Worm (Caenorhabditis elegans) whole organism, L1 larva: ENCODE data around the gene pept-1.

Experiments
- C16A3.4 ChIP-seq: fragments of 150-350 bp; optimal IDR thresholded peaks from 2 replicates; lab custom pipeline; 2014; ENCODE audit warnings: missing biosample characterization, missing genetic modification characterization
- Y116A8C.19 ChIP-seq: sonication (generic microtip); optimal IDR thresholded peaks from 2 replicates; lab custom pipeline; 2016; ENCODE audit warnings: missing compliant biosample characterization, missing genetic modification characterization, borderline replicate concordance
- blmp-1 ChIP-seq: fragments of 150-350 bp; optimal IDR thresholded peaks from 2 replicates; lab custom pipeline; 2014; ENCODE audit warnings: missing biosample characterization, missing genetic modification characterization
- ceh-63 ChIP-seq: fragments of 200-800 bp; sonication (Bioruptor generic); optimal IDR thresholded peaks from 2 replicates; lab custom pipeline; 2018; ENCODE audit warnings: mild to moderate bottlenecking, missing genetic modification characterization, missing compliant biosample characterization
- ceh-90 ChIP-seq: sonication (generic microtip); optimal IDR thresholded peaks from 2 replicates; lab custom pipeline; 2016; ENCODE audit warnings: missing genetic modification characterization, missing compliant biosample characterization
- dsc-1 ChIP-seq: sonication (generic microtip); optimal IDR thresholded peaks from 2 replicates; lab custom pipeline; 2016; ENCODE audit warnings: mild to moderate bottlenecking, missing genetic modification characterization, missing compliant biosample characterization
- efl-1 ChIP-seq, 4 experiments: fragments of 150-350 bp; optimal IDR thresholded peaks in 3 of 4; peaks in 1 of 4; 1 replicate in 1 of 4; 2 replicates in 3 of 4; lab custom pipeline; 2014; ENCODE audit warnings: missing biosample characterization in 2 of 4, missing genetic modification characterization in 2 of 4, missing genetic modification reagents in 2 of 4
- efl-3 ChIP-seq: fragments of 200-800 bp; sonication (Bioruptor generic); optimal IDR thresholded peaks from 2 replicates; lab custom pipeline; 2018; ENCODE audit warnings: mild to moderate bottlenecking, missing genetic modification characterization, missing compliant biosample characterization
- elt-3 ChIP-seq, 6 experiments: fragments of 150-350 bp in 1 of 6; sonication (generic microtip); optimal IDR thresholded peaks; 2 replicates each; lab custom pipeline; 2017 to 2018; ENCODE audit warnings: missing biosample characterization in 6 of 6, missing genetic modification characterization in 6 of 6, inconsistent platforms in 1 of 6
- ets-5 ChIP-seq: fragments of 200-800 bp; sonication (Bioruptor generic); IDR thresholded peaks from 2 replicates; pipeline ENCODE4 v1.3.6; 2022; ENCODE audit warnings: missing genetic modification characterization, missing compliant biosample characterization
- fkh-4 ChIP-seq: sonication (generic microtip); optimal IDR thresholded peaks from 2 replicates; lab custom pipeline; 2016; ENCODE audit warnings: missing compliant biosample characterization, missing genetic modification characterization, borderline replicate concordance
- hpl-2 ChIP-seq: fragments of 150-350 bp; optimal IDR thresholded peaks from 2 replicates; lab custom pipeline; 2014; ENCODE audit warnings: missing biosample characterization, missing genetic modification reagents, missing genetic modification characterization
- irx-1 ChIP-seq: sonication (generic microtip); optimal IDR thresholded peaks from 2 replicates; lab custom pipeline; 2016; ENCODE audit warnings: missing genetic modification characterization, missing compliant biosample characterization
- lin-14 ChIP-seq: fragments of 200-800 bp; sonication (Bioruptor generic); optimal IDR thresholded peaks from 2 replicates; lab custom pipeline; 2018; ENCODE audit warnings: mild to moderate bottlenecking, missing genetic modification characterization, moderate library complexity, missing compliant biosample characterization
- lin-15B ChIP-seq: fragments of 150-350 bp; sonication (generic microtip); optimal IDR thresholded peaks from 3 replicates; lab custom pipeline; 2014; ENCODE audit warnings: missing biosample characterization, missing genetic modification characterization
- lin-39 ChIP-seq: fragments of 150-350 bp; optimal IDR thresholded peaks from 2 replicates; lab custom pipeline; 2014; ENCODE audit warnings: missing biosample characterization, missing genetic modification reagents, missing genetic modification characterization
- lir-3 ChIP-seq: sonication (generic microtip); optimal IDR thresholded peaks from 2 replicates; lab custom pipeline; 2016; ENCODE audit warnings: mild to moderate bottlenecking, missing genetic modification characterization, moderate library complexity, missing compliant biosample characterization; ENCODE audit not compliant: poor library complexity
- lsy-2 ChIP-seq, 2 experiments: fragments of 150-350 bp; optimal IDR thresholded peaks; 2 replicates each; lab custom pipeline; 2014; ENCODE audit warnings: missing biosample characterization in 2 of 2, missing genetic modification characterization in 2 of 2
- mab-9 ChIP-seq: fragments of 200-800 bp; sonication (Bioruptor generic); IDR thresholded peaks from 2 replicates; pipeline ENCODE4 v1.3.6; 2022; ENCODE audit warnings: missing genetic modification reagents, missing genetic modification characterization, missing compliant biosample characterization
- mdl-1 ChIP-seq, 2 experiments: fragments of 150-350 bp; optimal IDR thresholded peaks; 2 replicates each; lab custom pipeline; 2014 to 2017; ENCODE audit warnings: missing biosample characterization in 2 of 2, missing genetic modification characterization in 2 of 2, inconsistent platforms in 1 of 2
- mef-2 ChIP-seq: fragments of 150-350 bp; optimal IDR thresholded peaks from 2 replicates; lab custom pipeline; 2014; ENCODE audit warnings: missing biosample characterization, missing genetic modification characterization
- mep-1 ChIP-seq: fragments of 150-350 bp; optimal IDR thresholded peaks from 2 replicates; lab custom pipeline; 2014; ENCODE audit warnings: missing biosample characterization, missing genetic modification characterization
- nhr-19 ChIP-seq: fragments of 200-800 bp; sonication (Bioruptor generic); conservative IDR thresholded peaks from 2 replicates; pipeline ENCODE4 v1.3.6; 2022; ENCODE audit warnings: missing genetic modification characterization, missing compliant biosample characterization
- nhr-20 ChIP-seq: sonication (generic microtip); optimal IDR thresholded peaks from 2 replicates; lab custom pipeline; 2016; ENCODE audit warnings: mild to moderate bottlenecking, missing genetic modification characterization, missing compliant biosample characterization
- nhr-237 ChIP-seq: fragments of 150-350 bp; optimal IDR thresholded peaks from 2 replicates; lab custom pipeline; 2014; ENCODE audit warnings: missing biosample characterization, missing genetic modification characterization
- nhr-47 ChIP-seq: sonication (generic microtip); optimal IDR thresholded peaks from 2 replicates; lab custom pipeline; 2016; ENCODE audit warnings: mild to moderate bottlenecking, missing genetic modification characterization, moderate library complexity, missing compliant biosample characterization
- nhr-71 ChIP-seq: sonication (generic microtip); optimal IDR thresholded peaks from 2 replicates; lab custom pipeline; 2016; ENCODE audit warnings: mild to moderate bottlenecking, missing genetic modification characterization, moderate library complexity, missing compliant biosample characterization
- nhr-76 ChIP-seq: sonication (generic microtip); optimal IDR thresholded peaks from 2 replicates; lab custom pipeline; 2017; ENCODE audit warnings: missing biosample characterization, missing genetic modification characterization
- nhr-77 ChIP-seq: fragments of 150-350 bp; optimal IDR thresholded peaks from 2 replicates; lab custom pipeline; 2014; ENCODE audit warnings: missing biosample characterization, missing genetic modification characterization
- nhr-85 ChIP-seq: sonication (generic microtip); peaks from one replicate; lab custom pipeline; 2016; ENCODE audit warnings: missing genetic modification characterization, inconsistent platforms, missing compliant biosample characterization
- pag-3 ChIP-seq: sonication (generic microtip); optimal IDR thresholded peaks from 2 replicates; lab custom pipeline; 2017; ENCODE audit warnings: missing genetic modification characterization, mild to moderate bottlenecking, missing compliant biosample characterization, antibody characterized with exemption, borderline replicate concordance; ENCODE audit not compliant: insufficient read depth
- rnt-1 ChIP-seq: sonication (generic microtip); optimal IDR thresholded peaks from 2 replicates; lab custom pipeline; 2016; ENCODE audit warnings: mild to moderate bottlenecking, missing genetic modification characterization, moderate library complexity, missing compliant biosample characterization
- skn-1 ChIP-seq: fragments of 150-350 bp; optimal IDR thresholded peaks from 2 replicates; lab custom pipeline; 2014; ENCODE audit warnings: missing biosample characterization, missing genetic modification characterization
- snpc-4 ChIP-seq: fragments of 150-350 bp; optimal IDR thresholded peaks from 2 replicates; lab custom pipeline; 2014; ENCODE audit warnings: missing biosample characterization, missing genetic modification characterization
- snu-23 ChIP-seq: sonication (generic microtip); optimal IDR thresholded peaks from 2 replicates; lab custom pipeline; 2016; ENCODE audit warnings: missing genetic modification characterization, missing compliant biosample characterization
- sptf-1 ChIP-seq: fragments of 150-350 bp; optimal IDR thresholded peaks from 2 replicates; lab custom pipeline; 2014; ENCODE audit warnings: missing biosample characterization, missing genetic modification characterization
- sup-37 ChIP-seq: fragments of 200-800 bp; sonication (Bioruptor generic); optimal IDR thresholded peaks from 2 replicates; lab custom pipeline; 2018; ENCODE audit warnings: mild to moderate bottlenecking, missing genetic modification characterization, missing compliant biosample characterization
- swsn-7 ChIP-seq: sonication (generic microtip); optimal IDR thresholded peaks from 2 replicates; lab custom pipeline; 2016; ENCODE audit warnings: missing genetic modification characterization, missing compliant biosample characterization
- tbx-2 ChIP-seq: sonication (generic microtip); optimal IDR thresholded peaks from 2 replicates; lab custom pipeline; 2016; ENCODE audit warnings: missing genetic modification characterization, missing compliant biosample characterization
- unc-130 ChIP-seq: fragments of 150-350 bp; optimal IDR thresholded peaks from 2 replicates; lab custom pipeline; 2017; ENCODE audit warnings: missing biosample characterization, missing genetic modification characterization, inconsistent platforms
- unc-30 ChIP-seq: sonication (generic microtip); optimal IDR thresholded peaks from 2 replicates; lab custom pipeline; 2017; ENCODE audit warnings: missing biosample characterization, missing genetic modification characterization
- unc-98 ChIP-seq: fragments of 200-800 bp; sonication (Bioruptor generic); IDR thresholded peaks from 2 replicates; pipeline ENCODE4 v1.3.6; 2022; ENCODE audit warnings: missing genetic modification characterization, missing compliant biosample characterization
- xbp-1 ChIP-seq: sonication (generic microtip); optimal IDR thresholded peaks from 2 replicates; lab custom pipeline; 2016; ENCODE audit warnings: missing genetic modification characterization, missing compliant biosample characterization
- zag-1 ChIP-seq: fragments of 150-350 bp; optimal IDR thresholded peaks from 2 replicates; lab custom pipeline; 2014; ENCODE audit warnings: missing biosample characterization, missing genetic modification characterization
- zip-4 ChIP-seq: fragments of 200-800 bp; sonication (Bioruptor generic); optimal IDR thresholded peaks from 2 replicates; lab custom pipeline; 2018; ENCODE audit warnings: mild to moderate bottlenecking, missing genetic modification characterization, moderate library complexity, missing compliant biosample characterization
- ztf-4 ChIP-seq: fragments of 150-350 bp; optimal IDR thresholded peaks from 2 replicates; lab custom pipeline; 2014; ENCODE audit warnings: missing biosample characterization, missing genetic modification characterization

Gene pept-1

ce11 chrX:6410177-6410765 is 46.4 kb upstream of the pept-1 start, which contains the start of gene mup-2:
TSS of gene mup-2 (minus strand) at chrX:6410227.
- TF ChIP-seq sptf-1 (tag; lab: Kevin White, UChicago) (no peak), irx-1 (peak; percentile 7), nhr-237 (tag; lab: Kevin White, UChicago) (no peak), nhr-20 (tag; lab: Kevin White, UChicago) (peak; percentile 50), nhr-19 (GFP tag; lab: Robert Waterston, UW) (peak; percentile 62), unc-98 (GFP tag; lab: Robert Waterston, UW) (peak; percentile 30; the same call in 1 of the 2 replicates), dsc-1 (tag; lab: Kevin White, UChicago) (peak; percentile 88), unc-30 (tag; lab: Kevin White, UChicago) (no peak), nhr-71 (tag; lab: Kevin White, UChicago) (peak; percentile 89), mef-2 (tag; lab: Kevin White, UChicago) (no peak), swsn-7 (tag; lab: Kevin White, UChicago) (peak; percentile 24), lir-3 (peak; percentile 17), nhr-47 (tag; lab: Kevin White, UChicago) (peak; percentile 18), xbp-1 (peak; percentile 8), unc-130 (tag; lab: Kevin White, UChicago) (peak; percentile 50), lin-39 (tag; lab: Kevin White, UChicago) (peak; percentile 2), Y116A8C.19 (no peak), fkh-4 (peak; percentile 13), snu-23 (GFP tag; lab: Kevin White, UChicago) (peak; percentile 61), skn-1 (tag; lab: Kevin White, UChicago) (no peak), efl-3 (no peak), nhr-77 (no peak), nhr-76 (tag; lab: Kevin White, UChicago) (no peak), pag-3 (tag; lab: Kevin White, UChicago) (peak; percentile 77), lsy-2 (tag; optimal IDR thresholded peaks at IDR 0.05; lab: Kevin White, UChicago) (peak; percentile 22 to 60), rnt-1 (peak; percentile 69), efl-1 (optimal IDR thresholded peaks at IDR 0.05; lab: Kevin White, UChicago) (peak in 1 of 2 experiments; percentile 21), efl-1 (GFP tag; optimal IDR thresholded peaks at IDR 0.05 in 1 of 2; lab: Kevin White, UChicago) (peak in 1 of 2 experiments; percentile 0), sup-37 (GFP tag; lab: Kevin White, UChicago) (peak; percentile 9), mdl-1 (tag; optimal IDR thresholded peaks at IDR 0.05; lab: Kevin White, UChicago) (peak in 1 of 2 experiments; percentile 20), ztf-4 (tag; lab: Kevin White, UChicago) (peak; percentile 7), tbx-2 (tag; lab: Kevin White, UChicago) (peak; percentile 49), lin-14 (peak; percentile 80)

- TF ChIP-seq efl-3 (no peak), ceh-63 (GFP tag; lab: Kevin White, UChicago) (no peak), zip-4 (GFP tag; lab: Kevin White, UChicago) (no peak), snpc-4 (tag; lab: Kevin White, UChicago) (no peak), nhr-85 (tag; lab: Kevin White, UChicago) (no peak), C16A3.4 (tag; lab: Kevin White, UChicago) (no peak), hpl-2 (GFP tag; lab: Kevin White, UChicago) (no peak), ets-5 (GFP tag; lab: Robert Waterston, UW) (no peak), nhr-47 (tag; lab: Kevin White, UChicago) (no peak), zag-1 (tag; lab: Kevin White, UChicago) (no peak), mef-2 (tag; lab: Kevin White, UChicago) (no peak), snu-23 (GFP tag; lab: Kevin White, UChicago) (no peak), elt-3 (tag; optimal IDR thresholded peaks at IDR 0.05; lab: Kevin White, UChicago) (no peak), nhr-19 (GFP tag; lab: Robert Waterston, UW) (no peak), mab-9 (GFP tag; lab: Robert Waterston, UW) (no peak), lin-15B (no peak), mep-1 (no peak), ceh-90 (tag; lab: Kevin White, UChicago) (no peak), blmp-1 (tag; lab: Kevin White, UChicago) (no peak), nhr-20 (tag; lab: Kevin White, UChicago) (no peak)
Measured at ce11 chrX:6412575-6412974, 44.1 kb upstream of the pept-1 start, which contains the start of gene T22E5.1. TSS of gene T22E5.1 (plus strand) at chrX:6412875.
